Fruit fly (Drosophila melanogaster) whole organism, embryonic: ENCODE data around the gene CG5181.

Source experiments
- Awh ChIP-seq: fragments of 200-800 bp; sonication (Bioruptor generic); IDR thresholded peaks from 2 replicates; pipeline ENCODE4, ENCODE4 v1.3.6; 2022; ENCODE audit warnings: missing biosample characterization, missing genetic modification characterization
- CG2202 ChIP-seq: fragments of 200-800 bp; sonication (Bioruptor generic); optimal IDR thresholded peaks from 2 replicates; lab custom pipeline; 2018; ENCODE audit warnings: missing biosample characterization, mild to moderate bottlenecking, missing genetic modification characterization
- CG7556 ChIP-seq: fragments of 200-800 bp; sonication (Bioruptor generic); optimal IDR thresholded peaks from 2 replicates; lab custom pipeline; 2017; ENCODE audit warnings: missing biosample characterization, mild to moderate bottlenecking, missing genetic modification characterization
- CG9727 ChIP-seq: fragments of 200-800 bp; sonication (Bioruptor generic); optimal IDR thresholded peaks from 3 replicates; lab custom pipeline; 2017; ENCODE audit warnings: missing biosample characterization, mild to moderate bottlenecking, missing genetic modification characterization
- gfzf ChIP-seq: fragments of 200-800 bp; sonication (Bioruptor generic); optimal IDR thresholded peaks from 2 replicates; lab custom pipeline; 2016; ENCODE audit warnings: missing biosample characterization, mild to moderate bottlenecking, missing genetic modification characterization, moderate library complexity
- ind ChIP-seq: fragments of 200-800 bp; sonication (Bioruptor generic); optimal IDR thresholded peaks from 3 replicates; lab custom pipeline; 2016; ENCODE audit warnings: missing biosample characterization, missing genetic modification characterization
- psq ChIP-seq: fragments of 200-800 bp; sonication (Bioruptor generic); optimal IDR thresholded peaks from 2 replicates; lab custom pipeline; 2017; ENCODE audit warnings: missing biosample characterization, missing genetic modification characterization
- ranshi ChIP-seq: fragments of 200-800 bp; sonication (Bioruptor generic); IDR thresholded peaks from 2 replicates; pipeline ENCODE4 v1.3.6; 2022; ENCODE audit warnings: missing biosample characterization, missing genetic modification characterization

DNA sequence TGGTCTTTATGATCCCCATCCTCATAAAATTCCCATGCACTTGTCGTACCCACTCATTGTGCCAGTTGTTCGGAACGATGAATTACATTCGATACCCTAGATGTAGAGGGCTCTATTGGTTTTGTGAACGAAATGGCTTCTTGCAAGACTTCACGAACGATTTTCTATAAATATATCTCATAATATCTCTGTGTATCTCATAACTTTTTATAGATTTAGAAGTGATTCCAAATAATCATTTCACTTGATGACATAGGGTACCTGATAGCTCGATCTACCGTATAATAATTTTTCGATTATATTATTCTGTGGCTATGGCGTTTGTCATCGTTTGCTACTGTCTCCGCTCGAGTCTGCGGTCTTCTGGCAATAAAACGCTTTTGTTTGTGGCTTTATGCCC, 12.6 kb downstream of the CG5181 start:
- TF ChIP-seq psq (GFP tag; lab: Kevin White, UChicago) = no peak
- peak; percentile 73 for TF ChIP-seq ind (GFP tag; lab: Kevin White, UChicago)
- TF ChIP-seq CG9727 = peak; percentile 35
- no peak for TF ChIP-seq gfzf (GFP tag; lab: Kevin White, UChicago)
- TF ChIP-seq CG2202 (tag; lab: Kevin White, UChicago) = peak; percentile 16
- TF ChIP-seq ranshi = peak; percentile 48; the same call in 1 of the 2 replicates
- peak; percentile 67 for TF ChIP-seq CG7556 (GFP tag; lab: Kevin White, UChicago)
- peak; percentile 73; the same call in 1 of the 2 replicates for TF ChIP-seq Awh (GFP tag; lab: Robert Waterston, UW)
